Worm (Caenorhabditis elegans) whole organism, early embryonic: Measurements from ENCODE around the gene M03C11.3.

Source experiments
- B0310.2 ChIP-seq: sonication (generic microtip); optimal IDR thresholded peaks from 2 replicates; lab custom pipeline; 2016; ENCODE audit warnings: mild to moderate bottlenecking, missing genetic modification characterization, missing compliant biosample characterization
- F13C5.2 ChIP-seq: sonication (generic microtip); optimal IDR thresholded peaks from 2 replicates; lab custom pipeline; 2017; ENCODE audit warnings: mild to moderate bottlenecking, missing genetic modification characterization, inconsistent platforms, missing compliant biosample characterization
- aly-1 ChIP-seq: sonication (generic microtip); optimal IDR thresholded peaks from 2 replicates; lab custom pipeline; 2016; ENCODE audit warnings: missing genetic modification characterization, missing compliant biosample characterization
- ama-1 ChIP-seq: fragments of 150-350 bp; optimal IDR thresholded peaks from 2 replicates; lab custom pipeline; 2014
- ceh-13 ChIP-seq: fragments of 200-800 bp; sonication (Bioruptor generic); optimal IDR thresholded peaks from 2 replicates; lab custom pipeline; 2018; ENCODE audit warnings: mild to moderate bottlenecking, missing genetic modification characterization, missing compliant biosample characterization
- ceh-36 ChIP-seq: sonication (generic microtip); optimal IDR thresholded peaks from 2 replicates; lab custom pipeline; 2016; ENCODE audit warnings: missing genetic modification characterization, inconsistent platforms, missing compliant biosample characterization
- ets-7 ChIP-seq: sonication (generic microtip); optimal IDR thresholded peaks from 2 replicates; lab custom pipeline; 2016; ENCODE audit warnings: missing genotype, missing genetic modification characterization, missing compliant biosample characterization
- flt-1 ChIP-seq: fragments of 200-800 bp; sonication (Bioruptor generic); IDR thresholded peaks from 2 replicates; pipeline ENCODE4 v1.3.6; 2022; ENCODE audit warnings: missing genetic modification characterization, missing compliant biosample characterization
- hmbx-1 ChIP-seq: sonication (generic microtip); optimal IDR thresholded peaks from 2 replicates; lab custom pipeline; 2016; ENCODE audit warnings: mild to moderate bottlenecking, missing genetic modification characterization, missing compliant biosample characterization
- hmg-4 ChIP-seq: fragments of 200-800 bp; sonication (Bioruptor generic); optimal IDR thresholded peaks from 2 replicates; lab custom pipeline; 2018; ENCODE audit warnings: mild to moderate bottlenecking, missing genetic modification characterization, missing compliant biosample characterization
- hnd-1 ChIP-seq: sonication (generic microtip); optimal IDR thresholded peaks from 2 replicates; lab custom pipeline; 2016; ENCODE audit warnings: missing genetic modification characterization, missing compliant biosample characterization
- pes-1 ChIP-seq: fragments of 200-800 bp; sonication (Bioruptor generic); IDR thresholded peaks from 2 replicates; pipeline ENCODE4 v1.3.6; 2022; ENCODE audit warnings: missing genetic modification reagents, missing genetic modification characterization, missing compliant biosample characterization
- scrt-1 ChIP-seq: fragments of 200-800 bp; sonication (Bioruptor generic); IDR thresholded peaks from 2 replicates; pipeline ENCODE4 v1.3.6; 2022; ENCODE audit warnings: missing genetic modification characterization, missing compliant biosample characterization
- sea-1 ChIP-seq: fragments of 200-800 bp; sonication (Bioruptor generic); conservative IDR thresholded peaks from 2 replicates; pipeline ENCODE4 v1.3.6; 2022; ENCODE audit warnings: missing genetic modification characterization, missing compliant biosample characterization
- tbx-11 ChIP-seq: fragments of 200-800 bp; sonication (Bioruptor generic); IDR thresholded peaks from 2 replicates; pipeline ENCODE4 v1.3.6; 2022; ENCODE audit warnings: missing genetic modification characterization, missing compliant biosample characterization
- tbx-37 ChIP-seq: fragments of 200-800 bp; sonication (Bioruptor generic); conservative IDR thresholded peaks from 2 replicates; pipeline ENCODE4 v1.3.6; 2022; ENCODE audit warnings: missing genetic modification reagents, missing genetic modification characterization, missing compliant biosample characterization
- tra-4 ChIP-seq: sonication (generic microtip); optimal IDR thresholded peaks from 2 replicates; lab custom pipeline; 2017; ENCODE audit warnings: missing genetic modification characterization, missing compliant biosample characterization

M03C11.3 gene

ce11 chrIII:10386476-10386875 lies 18.4 kb upstream of the M03C11.3 start, which contains the start of gene C38H2.3:
C38H2.3 (minus strand) TSS chrIII:10386576.
- TF ChIP-seq hnd-1: no peak
- TF ChIP-seq scrt-1 (GFP tag; lab: Robert Waterston, UW): no peak
- TF ChIP-seq B0310.2: no peak
- no peak for TF ChIP-seq tbx-11 (GFP tag; lab: Robert Waterston, UW)
- no peak for TF ChIP-seq hmg-4 (GFP tag; lab: Kevin White, UChicago)
- no peak for TF ChIP-seq ama-1 (lab: Kevin White, UChicago)
- TF ChIP-seq flt-1 (GFP tag; lab: Robert Waterston, UW): no peak
- no peak for TF ChIP-seq tra-4
- no peak for TF ChIP-seq F13C5.2 (tag; lab: Kevin White, UChicago)
- TF ChIP-seq ceh-36 (tag; lab: Kevin White, UChicago): no peak
- TF ChIP-seq pes-1 (GFP tag; lab: Robert Waterston, UW): no peak
- no peak for TF ChIP-seq aly-1 (tag; lab: Kevin White, UChicago)
- no peak for TF ChIP-seq sea-1
- no peak for TF ChIP-seq ets-7 (tag; lab: Kevin White, UChicago)

- TF ChIP-seq hmbx-1 (tag; lab: Kevin White, UChicago): no peak
- no peak for TF ChIP-seq tbx-37 (GFP tag; lab: Robert Waterston, UW)
- TF ChIP-seq hnd-1: no peak
- no peak for TF ChIP-seq sea-1
- TF ChIP-seq ets-7 (tag; lab: Kevin White, UChicago): no peak
- TF ChIP-seq ama-1 (lab: Kevin White, UChicago): no peak
- TF ChIP-seq flt-1 (GFP tag; lab: Robert Waterston, UW): no peak
- TF ChIP-seq scrt-1 (GFP tag; lab: Robert Waterston, UW): no peak
- TF ChIP-seq F13C5.2 (tag; lab: Kevin White, UChicago): no peak
- no peak for TF ChIP-seq tra-4
- no peak for TF ChIP-seq ceh-36 (tag; lab: Kevin White, UChicago)
- TF ChIP-seq aly-1 (tag; lab: Kevin White, UChicago): no peak
- TF ChIP-seq B0310.2: no peak
- no peak for TF ChIP-seq hmg-4 (GFP tag; lab: Kevin White, UChicago)
- TF ChIP-seq pes-1 (GFP tag; lab: Robert Waterston, UW): no peak
- no peak for TF ChIP-seq tbx-11 (GFP tag; lab: Robert Waterston, UW)
- TF ChIP-seq ceh-13 (GFP tag; lab: Kevin White, UChicago): no peak
Measured at ce11 chrIII:10389608-10390007, 15.3 kb upstream of the M03C11.3 start.

ce11 chrIII:10391628-10392027 lies 13.2 kb upstream of the M03C11.3 start, which contains the start of gene M03C11.9:
M03C11.9 (minus strand) TSS chrIII:10391728.
- TF ChIP-seq aly-1 (tag; lab: Kevin White, UChicago): no peak
- TF ChIP-seq hnd-1: no peak
- TF ChIP-seq tbx-37 (GFP tag; lab: Robert Waterston, UW): no peak
- no peak for TF ChIP-seq scrt-1 (GFP tag; lab: Robert Waterston, UW)
- no peak for TF ChIP-seq ceh-13 (GFP tag; lab: Kevin White, UChicago)
- TF ChIP-seq tbx-11 (GFP tag; lab: Robert Waterston, UW): no peak
- TF ChIP-seq B0310.2: no peak
- no peak for TF ChIP-seq flt-1 (GFP tag; lab: Robert Waterston, UW)
- TF ChIP-seq tra-4: no peak
- TF ChIP-seq pes-1 (GFP tag; lab: Robert Waterston, UW): no peak
- no peak for TF ChIP-seq ceh-36 (tag; lab: Kevin White, UChicago)
- no peak for TF ChIP-seq hmg-4 (GFP tag; lab: Kevin White, UChicago)
- TF ChIP-seq sea-1: no peak
- no peak for TF ChIP-seq ets-7 (tag; lab: Kevin White, UChicago)
- TF ChIP-seq F13C5.2 (tag; lab: Kevin White, UChicago): no peak
- TF ChIP-seq hmbx-1 (tag; lab: Kevin White, UChicago): no peak

ce11 chrIII:10395990-10396389 lies 8.9 kb upstream of the M03C11.3 start, which contains the start of gene M03C11.1:
M03C11.1 (minus strand) TSS chrIII:10396090.
- no peak for TF ChIP-seq hnd-1
- no peak for TF ChIP-seq tra-4
- no peak for TF ChIP-seq tbx-11 (GFP tag; lab: Robert Waterston, UW)
- no peak for TF ChIP-seq B0310.2
- no peak for TF ChIP-seq hmg-4 (GFP tag; lab: Kevin White, UChicago)

- TF ChIP-seq hnd-1: no peak
- TF ChIP-seq ama-1 (lab: Kevin White, UChicago): no peak
- TF ChIP-seq pes-1 (GFP tag; lab: Robert Waterston, UW): no peak
- no peak for TF ChIP-seq aly-1 (tag; lab: Kevin White, UChicago)
- no peak for TF ChIP-seq sea-1
- no peak for TF ChIP-seq tbx-37 (GFP tag; lab: Robert Waterston, UW)
Measured at ce11 chrIII:10396891-10397502, 7.9 kb upstream of the M03C11.3 start.

ce11 chrIII:10398919-10399318 lies 6.0 kb upstream of the M03C11.3 start:
- TF ChIP-seq tbx-11 (GFP tag; lab: Robert Waterston, UW) (no peak), ets-7 (tag; lab: Kevin White, UChicago) (no peak), tbx-37 (GFP tag; lab: Robert Waterston, UW) (no peak), ceh-36 (tag; lab: Kevin White, UChicago) (no peak), scrt-1 (GFP tag; lab: Robert Waterston, UW) (no peak), B0310.2 (no peak), hmg-4 (GFP tag; lab: Kevin White, UChicago) (no peak), hmbx-1 (tag; lab: Kevin White, UChicago) (no peak), flt-1 (GFP tag; lab: Robert Waterston, UW) (no peak), hnd-1 (no peak), pes-1 (GFP tag; lab: Robert Waterston, UW) (no peak), ama-1 (lab: Kevin White, UChicago) (no peak), aly-1 (tag; lab: Kevin White, UChicago) (no peak)

- no peak for TF ChIP-seq aly-1 (tag; lab: Kevin White, UChicago)
- no peak for TF ChIP-seq tra-4
- no peak for TF ChIP-seq ceh-13 (GFP tag; lab: Kevin White, UChicago)
Measured at ce11 chrIII:10407198-10407663, 2.4 kb downstream of the M03C11.3 start, which contains the start of gene hat-1. hat-1 (minus strand) TSS chrIII:10407248.
